Worm (Caenorhabditis elegans) whole organism, young adult: Measurements from ENCODE around the gene F53B7.4.

Source experiments
- F10E7.11 ChIP-seq: sonication (generic microtip); optimal IDR thresholded peaks from 2 replicates; lab custom pipeline; 2017; ENCODE audit warnings: mild to moderate bottlenecking, missing genetic modification characterization, moderate library complexity, missing compliant biosample characterization
- F23B12.7 ChIP-seq: sonication (generic microtip); optimal IDR thresholded peaks from 2 replicates; lab custom pipeline; 2017; ENCODE audit warnings: missing genetic modification characterization, mild to moderate bottlenecking, missing compliant biosample characterization, antibody characterized with exemption, moderate library complexity; ENCODE audit not compliant: insufficient read depth
- F55B11.4 ChIP-seq: sonication (generic microtip); optimal IDR thresholded peaks from 2 replicates; lab custom pipeline; 2016; ENCODE audit warnings: missing compliant biosample characterization, missing genetic modification characterization, borderline replicate concordance; ENCODE audit not compliant: insufficient read depth
- F57C9.4 ChIP-seq: sonication (generic microtip); optimal IDR thresholded peaks from 2 replicates; lab custom pipeline; 2017; ENCODE audit warnings: mild to moderate bottlenecking, missing genetic modification characterization, missing compliant biosample characterization
- T07F8.4 ChIP-seq: sonication (generic microtip); optimal IDR thresholded peaks from 2 replicates; lab custom pipeline; 2016; ENCODE audit warnings: mild to moderate bottlenecking, missing genetic modification characterization, moderate library complexity, missing compliant biosample characterization
- T26A5.8 ChIP-seq: sonication (generic microtip); optimal IDR thresholded peaks from 2 replicates; lab custom pipeline; 2016; ENCODE audit warnings: missing genetic modification characterization, missing compliant biosample characterization
- Y53G8AR.9 ChIP-seq: fragments of 200-800 bp; sonication (Bioruptor generic); conservative IDR thresholded peaks from 2 replicates; pipeline ENCODE4 v1.3.6; 2022; ENCODE audit warnings: missing genetic modification reagents, missing genetic modification characterization, missing compliant biosample characterization
- Y79H2A.3 ChIP-seq: fragments of 200-800 bp; sonication (Bioruptor generic); conservative IDR thresholded peaks from 2 replicates; pipeline ENCODE4 v1.3.6; 2022; ENCODE audit warnings: missing genetic modification reagents, missing genetic modification characterization, missing compliant biosample characterization
- ZK185.1 ChIP-seq: sonication (generic microtip); optimal IDR thresholded peaks from 2 replicates; lab custom pipeline; 2016; ENCODE audit warnings: mild to moderate bottlenecking, missing genetic modification characterization, missing compliant biosample characterization; ENCODE audit not compliant: poor library complexity, severe bottlenecking
- aptf-3 ChIP-seq: fragments of 200-800 bp; sonication (Bioruptor generic); IDR thresholded peaks from 2 replicates; pipeline ENCODE4 v1.3.6; 2022; ENCODE audit warnings: missing genetic modification characterization, missing compliant biosample characterization
- ccch-3 ChIP-seq: fragments of 200-800 bp; sonication (Bioruptor generic); optimal IDR thresholded peaks from 2 replicates; lab custom pipeline; 2018; ENCODE audit warnings: mild to moderate bottlenecking, missing genetic modification characterization, missing compliant biosample characterization
- cebp-2 ChIP-seq: fragments of 200-800 bp; sonication (Bioruptor generic); IDR thresholded peaks from 2 replicates; pipeline ENCODE4 v1.3.6; 2022; ENCODE audit warnings: missing genetic modification characterization, missing compliant biosample characterization
- ceh-27 ChIP-seq: fragments of 200-800 bp; sonication (Bioruptor generic); optimal IDR thresholded peaks from 2 replicates; lab custom pipeline; 2018; ENCODE audit warnings: mild to moderate bottlenecking, missing genetic modification characterization, moderate library complexity, missing compliant biosample characterization
- ceh-40 ChIP-seq: fragments of 200-800 bp; sonication (Bioruptor generic); IDR thresholded peaks from 2 replicates; pipeline ENCODE4 v1.3.6; 2022; ENCODE audit warnings: missing genetic modification characterization, missing compliant biosample characterization
- ceh-58 ChIP-seq: fragments of 200-800 bp; sonication (Bioruptor generic); IDR thresholded peaks from 2 replicates; pipeline ENCODE4 v1.3.6; 2022; ENCODE audit warnings: missing genetic modification characterization, missing compliant biosample characterization
- chd-7 ChIP-seq: sonication (generic microtip); optimal IDR thresholded peaks from 2 replicates; lab custom pipeline; 2016; ENCODE audit warnings: mild to moderate bottlenecking, missing genetic modification characterization, moderate library complexity, missing compliant biosample characterization
- efl-1 ChIP-seq: fragments of 150-350 bp; optimal IDR thresholded peaks from 2 replicates; lab custom pipeline; 2014; ENCODE audit warnings: missing biosample characterization, missing genetic modification reagents, missing genetic modification characterization
- egl-18 ChIP-seq: fragments of 200-800 bp; sonication (Bioruptor generic); IDR thresholded peaks from 2 replicates; pipeline ENCODE4 v1.3.6; 2022; ENCODE audit warnings: missing genetic modification reagents, missing genetic modification characterization, missing compliant biosample characterization
- egrh-3 ChIP-seq: fragments of 200-800 bp; sonication (Bioruptor generic); IDR thresholded peaks from 2 replicates; pipeline ENCODE4 v1.3.6; 2022; ENCODE audit warnings: missing genetic modification reagents, missing genetic modification characterization, missing compliant biosample characterization
- hlh-26 ChIP-seq: fragments of 200-800 bp; sonication (Bioruptor generic); conservative IDR thresholded peaks from 2 replicates; pipeline ENCODE4 v1.3.6; 2022; ENCODE audit warnings: missing genetic modification reagents, missing genetic modification characterization, missing compliant biosample characterization
- hsf-1 ChIP-seq: fragments of 200-800 bp; sonication (Bioruptor generic); IDR thresholded peaks from 2 replicates; pipeline ENCODE4 v1.3.6; 2022; ENCODE audit warnings: missing genetic modification reagents, missing genetic modification characterization, missing compliant biosample characterization
- let-526 ChIP-seq: fragments of 200-800 bp; sonication (Bioruptor generic); IDR thresholded peaks from 2 replicates; pipeline ENCODE4 v1.3.6; 2022; ENCODE audit warnings: missing genetic modification reagents, missing genetic modification characterization, missing compliant biosample characterization
- lin-40 ChIP-seq: sonication (generic microtip); optimal IDR thresholded peaks from 2 replicates; lab custom pipeline; 2016; ENCODE audit warnings: missing genetic modification characterization, mild to moderate bottlenecking, missing compliant biosample characterization, missing genotype, missing genetic modification reagents
- lir-1 ChIP-seq: fragments of 200-800 bp; sonication (Bioruptor generic); conservative IDR thresholded peaks from 2 replicates; pipeline ENCODE4 v1.3.6; 2022; ENCODE audit warnings: missing genetic modification reagents, missing genetic modification characterization, missing compliant biosample characterization
- madf-10 ChIP-seq: sonication (generic microtip); optimal IDR thresholded peaks from 2 replicates; lab custom pipeline; 2016; ENCODE audit warnings: mild to moderate bottlenecking, missing genetic modification characterization, missing compliant biosample characterization
- nfyb-1 ChIP-seq: fragments of 200-800 bp; sonication (Bioruptor generic); IDR thresholded peaks from 2 replicates; pipeline ENCODE4 v1.3.6; 2022; ENCODE audit warnings: missing genetic modification reagents, missing genetic modification characterization, missing compliant biosample characterization
- pbrm-1 ChIP-seq: fragments of 200-800 bp; sonication (Bioruptor generic); IDR thresholded peaks from 2 replicates; pipeline ENCODE4 v1.3.6; 2022; ENCODE audit warnings: missing genetic modification reagents, missing genetic modification characterization, missing compliant biosample characterization
- rpc-1 ChIP-seq, 2 experiments: fragments of 150-350 bp in 1 of 2; sonication (generic microtip) in 1 of 2; optimal IDR thresholded peaks; 2 replicates each; lab custom pipeline; 2014 to 2018; ENCODE audit warnings: missing biosample characterization in 1 of 2, missing genetic modification characterization in 1 of 2, missing genetic modification reagents in 1 of 2, missing genotype in 1 of 2
- snpc-1.1 ChIP-seq: sonication (generic microtip); optimal IDR thresholded peaks from 2 replicates; lab custom pipeline; 2017; ENCODE audit warnings: missing genetic modification characterization, mild to moderate bottlenecking, missing compliant biosample characterization, antibody characterized with exemption, moderate library complexity, missing genotype, missing genetic modification reagents; ENCODE audit not compliant: insufficient read depth
- snpc-1.3 ChIP-seq: sonication (generic microtip); optimal IDR thresholded peaks from 2 replicates; lab custom pipeline; 2017; ENCODE audit warnings: missing genetic modification characterization, mild to moderate bottlenecking, missing compliant biosample characterization, antibody characterized with exemption, moderate library complexity, missing genotype, missing genetic modification reagents; ENCODE audit not compliant: insufficient read depth
- somi-1 ChIP-seq: fragments of 200-800 bp; sonication (Bioruptor generic); optimal IDR thresholded peaks from 2 replicates; lab custom pipeline; 2018; ENCODE audit warnings: mild to moderate bottlenecking, missing genetic modification characterization, missing compliant biosample characterization
- sptf-2 ChIP-seq: fragments of 200-800 bp; sonication (Bioruptor generic); optimal IDR thresholded peaks from 2 replicates; lab custom pipeline; 2018; ENCODE audit warnings: mild to moderate bottlenecking, missing genetic modification characterization, missing compliant biosample characterization
- tlf-1 ChIP-seq: fragments of 200-800 bp; sonication (Bioruptor generic); optimal IDR thresholded peaks from 2 replicates; lab custom pipeline; 2018; ENCODE audit warnings: mild to moderate bottlenecking, missing genetic modification characterization, missing compliant biosample characterization
- zim-3 ChIP-seq: sonication (generic microtip); optimal IDR thresholded peaks from 2 replicates; lab custom pipeline; 2017; ENCODE audit warnings: mild to moderate bottlenecking, missing genetic modification characterization, moderate library complexity, missing compliant biosample characterization
- ztf-18 ChIP-seq: sonication (generic microtip); optimal IDR thresholded peaks from 2 replicates; lab custom pipeline; 2016; ENCODE audit warnings: missing genotype, mild to moderate bottlenecking, missing genetic modification characterization, missing compliant biosample characterization
- ztf-22 ChIP-seq: fragments of 200-800 bp; sonication (Bioruptor generic); optimal IDR thresholded peaks from 2 replicates; lab custom pipeline; 2018; ENCODE audit warnings: mild to moderate bottlenecking, missing genetic modification characterization, moderate library complexity, missing compliant biosample characterization

Gene F53B7.4

ce11 chrV:10991789-10992188 lies 10.5 kb downstream of the F53B7.4 start, which contains the start of gene frpr-9:
Gene frpr-9, plus strand, starts transcription at chrV:10992089.
- TF ChIP-seq rpc-1 (optimal IDR thresholded peaks at IDR 0.05; lab: Kevin White, UChicago), result no peak
- no peak for TF ChIP-seq rpc-1 (tag; optimal IDR thresholded peaks at IDR 0.05; lab: Kevin White, UChicago)
- TF ChIP-seq ztf-22 (GFP tag; lab: Kevin White, UChicago), result no peak
- TF ChIP-seq ZK185.1, result no peak
- no peak for TF ChIP-seq pbrm-1 (GFP tag; lab: Robert Waterston, UW)
- TF ChIP-seq snpc-1.3 (tag; lab: Kevin White, UChicago), result no peak
- TF ChIP-seq lir-1 (GFP tag; lab: Robert Waterston, UW), result no peak
- TF ChIP-seq F23B12.7 (tag; lab: Kevin White, UChicago), result no peak
- TF ChIP-seq lin-40 (tag; lab: Kevin White, UChicago), result no peak
- no peak for TF ChIP-seq zim-3 (tag; lab: Kevin White, UChicago)
- no peak for TF ChIP-seq ccch-3 (GFP tag; lab: Kevin White, UChicago)
- TF ChIP-seq egl-18 (GFP tag; lab: Robert Waterston, UW), result no peak
- no peak for TF ChIP-seq ceh-40 (GFP tag; lab: Robert Waterston, UW)
- TF ChIP-seq Y79H2A.3 (GFP tag; lab: Robert Waterston, UW), result no peak
- TF ChIP-seq F57C9.4 (tag; lab: Kevin White, UChicago), result no peak
- no peak for TF ChIP-seq egrh-3
- TF ChIP-seq, all 124 proteins: peak for 0

DNA sequence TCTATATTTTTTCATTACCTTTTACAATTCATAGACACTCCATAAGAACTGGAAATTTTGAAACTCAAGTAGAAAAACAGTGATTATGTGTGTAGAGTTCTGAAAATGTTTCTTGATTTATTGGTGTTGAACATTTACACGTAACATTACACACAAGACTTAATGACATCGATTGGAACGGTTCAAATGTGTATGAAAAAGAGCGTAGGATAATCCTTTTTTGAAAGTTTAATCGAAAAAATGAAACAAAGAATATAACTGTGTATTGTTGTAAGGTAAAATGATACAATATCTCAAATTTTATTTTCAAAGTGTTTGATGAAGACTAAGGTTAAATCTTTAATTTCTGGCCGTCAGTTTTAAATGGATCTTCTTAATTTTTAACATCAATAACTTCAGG lies 21.2 kb downstream of the F53B7.4 start, which contains the start of gene fig-1:
fig-1 (minus strand) TSS at position 101 of the 400 bp plus-strand sequence.
- no peak for TF ChIP-seq efl-1 (GFP tag; lab: Kevin White, UChicago)
- TF ChIP-seq chd-7 (tag; lab: Kevin White, UChicago), result no peak
- no peak for TF ChIP-seq F55B11.4 (tag; lab: Kevin White, UChicago)
- no peak for TF ChIP-seq sptf-2 (GFP tag; lab: Kevin White, UChicago)
- TF ChIP-seq T26A5.8 (tag; lab: Kevin White, UChicago), result no peak
- no peak for TF ChIP-seq Y53G8AR.9 (GFP tag; lab: Robert Waterston, UW)
- no peak for TF ChIP-seq snpc-1.1 (tag; lab: Kevin White, UChicago)
- no peak for TF ChIP-seq cebp-2 (GFP tag; lab: Robert Waterston, UW)
- no peak for TF ChIP-seq T07F8.4 (tag; lab: Kevin White, UChicago)
- no peak for TF ChIP-seq somi-1
- TF ChIP-seq ceh-58 (GFP tag; lab: Robert Waterston, UW), result no peak
- TF ChIP-seq hlh-26 (GFP tag; lab: Robert Waterston, UW), result no peak
- TF ChIP-seq egl-18 (GFP tag; lab: Robert Waterston, UW), result no peak

DNA sequence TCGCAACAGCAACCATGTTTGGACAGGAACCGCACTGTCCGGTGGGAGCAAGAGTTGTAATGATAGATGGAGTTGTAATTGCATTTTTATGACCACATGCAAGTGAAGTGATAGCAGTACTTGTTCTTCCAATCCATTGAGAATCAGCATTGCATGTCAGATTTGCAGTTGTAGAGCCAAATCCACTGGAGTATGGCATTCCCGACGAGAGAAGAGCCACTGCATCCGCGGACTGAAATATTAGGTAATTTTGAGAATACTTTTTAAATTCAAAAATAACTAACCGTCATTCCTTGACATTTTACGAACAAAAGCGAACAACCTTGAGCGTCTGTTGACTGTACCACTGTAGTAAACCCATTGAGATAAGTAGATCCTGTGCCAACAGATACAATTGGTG lies 27.2 kb downstream of the F53B7.4 start:
- TF ChIP-seq ztf-18 (tag; lab: Kevin White, UChicago), result no peak
- TF ChIP-seq let-526 (GFP tag; lab: Robert Waterston, UW), result no peak
- TF ChIP-seq madf-10 (tag; lab: Kevin White, UChicago), result no peak
- no peak for TF ChIP-seq tlf-1 (GFP tag; lab: Kevin White, UChicago)
- TF ChIP-seq cebp-2 (GFP tag; lab: Robert Waterston, UW), result no peak
- TF ChIP-seq nfyb-1 (GFP tag; lab: Robert Waterston, UW), result no peak
- TF ChIP-seq ceh-27 (GFP tag; lab: Kevin White, UChicago), result no peak
- no peak for TF ChIP-seq F10E7.11
- no peak for TF ChIP-seq hsf-1
- no peak for TF ChIP-seq aptf-3 (GFP tag; lab: Robert Waterston, UW)
